Fruit fly (Drosophila melanogaster) whole organism, embryonic: ENCODE data around the gene Karybeta3.
A peak's percentile ranks its signal among the peaks of the same experiment; 100 is the strongest.

ENCODE experiments used
- Antp ChIP-seq: fragments of 200-800 bp; sonication (Bioruptor generic); optimal IDR thresholded peaks from 3 replicates; lab custom pipeline; 2016; ENCODE audit warnings: missing biosample characterization, missing genetic modification characterization
- Asciz ChIP-seq: fragments of 200-800 bp; sonication (Bioruptor generic); optimal IDR thresholded peaks from 2 replicates; lab custom pipeline; 2017; ENCODE audit warnings: missing biosample characterization, mild to moderate bottlenecking, missing genetic modification characterization, missing genetic modification reagents
- B-H2 ChIP-seq: fragments of 200-800 bp; sonication (Bioruptor generic); optimal IDR thresholded peaks from 2 replicates; lab custom pipeline; 2018; ENCODE audit warnings: missing biosample characterization, mild to moderate bottlenecking, missing genetic modification characterization
- CG11085 ChIP-seq: fragments of 200-800 bp; sonication (Bioruptor generic); IDR thresholded peaks from 2 replicates; pipeline ENCODE4 v1.3.6; 2022; ENCODE audit warnings: missing biosample characterization, missing genetic modification characterization
- CG1233 ChIP-seq: fragments of 200-800 bp; sonication (Bioruptor generic); optimal IDR thresholded peaks from 4 replicates; lab custom pipeline; 2018; ENCODE audit warnings: missing biosample characterization, mild to moderate bottlenecking, missing genetic modification characterization
- CG14050 ChIP-seq: fragments of 200-800 bp; sonication (Bioruptor generic); IDR thresholded peaks from 3 replicates; pipeline ENCODE4 v1.3.6; 2022; ENCODE audit warnings: missing biosample characterization, missing genetic modification characterization
- CG15269 ChIP-seq: fragments of 200-800 bp; sonication (Bioruptor generic); optimal IDR thresholded peaks from 2 replicates; lab custom pipeline; 2018; ENCODE audit warnings: missing biosample characterization, mild to moderate bottlenecking, missing genetic modification characterization, moderate library complexity
- CG17186 ChIP-seq: fragments of 200-800 bp; sonication (Bioruptor generic); optimal IDR thresholded peaks from 3 replicates; lab custom pipeline; 2017; ENCODE audit warnings: missing biosample characterization, missing genetic modification reagents, missing genetic modification characterization
- CG17359 ChIP-seq: fragments of 200-800 bp; sonication (Bioruptor generic); optimal IDR thresholded peaks from 3 replicates; lab custom pipeline; 2018; ENCODE audit warnings: missing biosample characterization, mild to moderate bottlenecking, missing genetic modification characterization, moderate library complexity
- CG17912 ChIP-seq: fragments of 200-800 bp; sonication (Bioruptor generic); optimal IDR thresholded peaks from 2 replicates; lab custom pipeline; 2018; ENCODE audit warnings: missing biosample characterization, mild to moderate bottlenecking, missing genetic modification characterization
- CG2678 ChIP-seq: fragments of 200-800 bp; sonication (Bioruptor generic); optimal IDR thresholded peaks from 3 replicates; lab custom pipeline; 2019; ENCODE audit warnings: missing biosample characterization, mild to moderate bottlenecking, missing genetic modification characterization, moderate library complexity
- CG30403 ChIP-seq: fragments of 200-800 bp; sonication (Bioruptor generic); optimal IDR thresholded peaks from 3 replicates; lab custom pipeline; 2016; ENCODE audit warnings: missing biosample characterization, missing genetic modification characterization
- CG33213 ChIP-seq: fragments of 200-800 bp; sonication (Bioruptor generic); optimal IDR thresholded peaks from 3 replicates; lab custom pipeline; 2016; ENCODE audit warnings: missing biosample characterization, missing genetic modification characterization
- CG6175 ChIP-seq: fragments of 200-800 bp; sonication (Bioruptor generic); IDR thresholded peaks from 3 replicates; pipeline ENCODE4 v1.3.6; 2022; ENCODE audit warnings: missing biosample characterization, missing genetic modification characterization
- CG7357 ChIP-seq: fragments of 200-800 bp; sonication (Bioruptor generic); IDR thresholded peaks from 3 replicates; pipeline ENCODE4 v1.3.6; 2022; ENCODE audit warnings: missing biosample characterization, missing genetic modification characterization
- CG9876 ChIP-seq: fragments of 200-800 bp; sonication (Bioruptor generic); optimal IDR thresholded peaks from 2 replicates; lab custom pipeline; 2016; ENCODE audit warnings: missing biosample characterization, missing genetic modification characterization
- Dip3 ChIP-seq: fragments of 200-800 bp; sonication (Bioruptor generic); optimal IDR thresholded peaks from 3 replicates; lab custom pipeline; 2016; ENCODE audit warnings: missing biosample characterization, missing genetic modification characterization
- Hand ChIP-seq: fragments of 200-800 bp; sonication (Bioruptor generic); optimal IDR thresholded peaks from 2 replicates; lab custom pipeline; 2017; ENCODE audit warnings: mild to moderate bottlenecking, missing biosample characterization, missing genetic modification reagents, missing genetic modification characterization
- Jarid2 ChIP-seq: fragments of 200-800 bp; sonication (Bioruptor generic); optimal IDR thresholded peaks from 3 replicates; lab custom pipeline; 2017; ENCODE audit warnings: mild to moderate bottlenecking, missing biosample characterization, missing genetic modification reagents, missing genetic modification characterization
- MBD-R2 ChIP-seq: fragments of 200-800 bp; sonication (Bioruptor generic); IDR thresholded peaks from 2 replicates; pipeline ENCODE4 v1.3.6; 2022; ENCODE audit warnings: missing biosample characterization, missing genetic modification characterization
- Meics ChIP-seq: fragments of 200-800 bp; sonication (Bioruptor generic); optimal IDR thresholded peaks from 2 replicates; lab custom pipeline; 2017; ENCODE audit warnings: missing biosample characterization, mild to moderate bottlenecking, missing genetic modification characterization
- NfI ChIP-seq: fragments of 200-800 bp; sonication (Bioruptor generic); optimal IDR thresholded peaks from 3 replicates; lab custom pipeline; 2018; ENCODE audit warnings: missing biosample characterization, mild to moderate bottlenecking, missing genetic modification characterization, moderate library complexity
- Ssrp ChIP-seq: fragments of 200-800 bp; sonication (Bioruptor generic); optimal IDR thresholded peaks from 2 replicates; lab custom pipeline; 2018; ENCODE audit warnings: missing biosample characterization, mild to moderate bottlenecking, missing genetic modification characterization, moderate library complexity
- ab ChIP-seq: fragments of 200-800 bp; sonication (Bioruptor generic); optimal IDR thresholded peaks from 2 replicates; lab custom pipeline; 2016; ENCODE audit warnings: missing biosample characterization, missing genetic modification characterization
- ato ChIP-seq: fragments of 200-800 bp; sonication (Bioruptor generic); IDR thresholded peaks from 2 replicates; pipeline ENCODE4 v1.3.6; 2022; ENCODE audit warnings: missing biosample characterization, missing genetic modification characterization; ENCODE audit not compliant: partially characterized antibody
- bowl ChIP-seq: fragments of 200-800 bp; sonication (Bioruptor generic); IDR thresholded peaks from 2 replicates; pipeline ENCODE4 v1.3.6; 2022; ENCODE audit warnings: missing biosample characterization, missing genetic modification characterization
- cwo ChIP-seq: fragments of 200-800 bp; sonication (Bioruptor generic); optimal IDR thresholded peaks from 3 replicates; lab custom pipeline; 2017; ENCODE audit warnings: missing biosample characterization, missing genetic modification characterization, mild to moderate bottlenecking, moderate library complexity, missing genetic modification reagents
- emc ChIP-seq: fragments of 200-800 bp; sonication (Bioruptor generic); optimal IDR thresholded peaks from 2 replicates; lab custom pipeline; 2016; ENCODE audit warnings: missing biosample characterization, missing genetic modification characterization
- ftz-f1 ChIP-seq: fragments of 200-800 bp; sonication (Bioruptor generic); optimal IDR thresholded peaks from 2 replicates; lab custom pipeline; 2016; ENCODE audit warnings: missing biosample characterization, missing genetic modification characterization
- grau ChIP-seq: fragments of 200-800 bp; optimal IDR thresholded peaks from 3 replicates; lab custom pipeline; 2019; ENCODE audit warnings: missing biosample characterization, mild to moderate bottlenecking, missing genetic modification characterization, moderate library complexity
- grn ChIP-seq: fragments of 200-800 bp; sonication (Bioruptor generic); optimal IDR thresholded peaks from 3 replicates; lab custom pipeline; 2017; ENCODE audit warnings: missing biosample characterization, missing genetic modification characterization
- gt ChIP-seq: fragments of 200-800 bp; sonication (Bioruptor generic); IDR thresholded peaks from 2 replicates; pipeline ENCODE4 v1.3.6; 2022; ENCODE audit warnings: missing biosample characterization, missing genetic modification characterization
- hb ChIP-seq: fragments of 200-800 bp; sonication (Bioruptor generic); IDR thresholded peaks from 3 replicates; pipeline ENCODE4 v1.3.6; 2022; ENCODE audit warnings: missing biosample characterization, missing genetic modification characterization; ENCODE audit not compliant: partially characterized antibody
- luna ChIP-seq: fragments of 200-800 bp; sonication (Bioruptor generic); optimal IDR thresholded peaks from 2 replicates; lab custom pipeline; 2016; ENCODE audit warnings: missing biosample characterization, missing genetic modification characterization
- mam ChIP-seq: fragments of 200-800 bp; sonication (Bioruptor generic); optimal IDR thresholded peaks from 3 replicates; lab custom pipeline; 2016; ENCODE audit warnings: missing biosample characterization, missing genetic modification characterization
- mld ChIP-seq: fragments of 200-800 bp; sonication (Bioruptor generic); IDR thresholded peaks from 3 replicates; pipeline ENCODE4 v1.3.6; 2022; ENCODE audit warnings: missing biosample characterization, missing genetic modification characterization; ENCODE audit not compliant: partially characterized antibody
- nerfin-2 ChIP-seq: fragments of 200-800 bp; sonication (Bioruptor generic); IDR thresholded peaks from 2 replicates; pipeline ENCODE4 v1.3.6; 2022; ENCODE audit warnings: missing biosample characterization, missing genetic modification characterization; ENCODE audit not compliant: partially characterized antibody
- nmo ChIP-seq: fragments of 200-800 bp; sonication (Bioruptor generic); optimal IDR thresholded peaks from 2 replicates; lab custom pipeline; 2018; ENCODE audit warnings: missing biosample characterization, mild to moderate bottlenecking, missing genetic modification characterization, moderate library complexity
- pho ChIP-seq: fragments of 200-800 bp; sonication (Bioruptor generic); optimal IDR thresholded peaks from 2 replicates; lab custom pipeline; 2016; ENCODE audit warnings: missing biosample characterization, missing genetic modification characterization
- pros ChIP-seq: fragments of 200-800 bp; sonication (Bioruptor generic); optimal IDR thresholded peaks from 3 replicates; lab custom pipeline; 2019; ENCODE audit warnings: missing biosample characterization, mild to moderate bottlenecking, missing genetic modification characterization, moderate library complexity
- repo ChIP-seq: fragments of 200-800 bp; sonication (Bioruptor generic); optimal IDR thresholded peaks from 2 replicates; lab custom pipeline; 2016; ENCODE audit warnings: missing biosample characterization, missing genetic modification characterization
- ro ChIP-seq: fragments of 200-800 bp; sonication (Bioruptor generic); IDR thresholded peaks from 2 replicates; pipeline ENCODE4 v1.3.6; 2022; ENCODE audit warnings: missing biosample characterization, missing genetic modification characterization
- sens-2 ChIP-seq: fragments of 200-800 bp; sonication (Bioruptor generic); IDR thresholded peaks from 2 replicates; pipeline ENCODE4 v1.3.6; 2022; ENCODE audit warnings: missing biosample characterization, missing genetic modification characterization
- sim ChIP-seq: fragments of 200-800 bp; sonication (Bioruptor generic); IDR thresholded peaks from 2 replicates; pipeline ENCODE4 v1.3.6; 2022; ENCODE audit warnings: missing biosample characterization, missing genetic modification characterization
- sqz ChIP-seq: fragments of 200-800 bp; sonication (Bioruptor generic); optimal IDR thresholded peaks from 3 replicates; lab custom pipeline; 2018; ENCODE audit warnings: missing biosample characterization, mild to moderate bottlenecking, missing genetic modification characterization
- twi ChIP-seq: fragments of 200-800 bp; optimal IDR thresholded peaks from 2 replicates; lab custom pipeline; 2019; ENCODE audit warnings: missing biosample characterization, mild to moderate bottlenecking, missing genetic modification characterization, moderate library complexity
- z ChIP-seq: fragments of 200-800 bp; sonication (Bioruptor generic); IDR thresholded peaks from 3 replicates; pipeline ENCODE4 v1.3.6; 2022; ENCODE audit warnings: missing biosample characterization, missing genetic modification characterization
- zen ChIP-seq: fragments of 200-800 bp; sonication (Bioruptor generic); optimal IDR thresholded peaks from 3 replicates; lab custom pipeline; 2018; ENCODE audit warnings: missing biosample characterization, mild to moderate bottlenecking, missing genetic modification characterization, moderate library complexity
- zfh2 ChIP-seq: fragments of 200-800 bp; sonication (Bioruptor generic); optimal IDR thresholded peaks from 2 replicates; lab custom pipeline; 2016; ENCODE audit warnings: missing biosample characterization, missing genetic modification characterization

Gene Karybeta3

DNA sequence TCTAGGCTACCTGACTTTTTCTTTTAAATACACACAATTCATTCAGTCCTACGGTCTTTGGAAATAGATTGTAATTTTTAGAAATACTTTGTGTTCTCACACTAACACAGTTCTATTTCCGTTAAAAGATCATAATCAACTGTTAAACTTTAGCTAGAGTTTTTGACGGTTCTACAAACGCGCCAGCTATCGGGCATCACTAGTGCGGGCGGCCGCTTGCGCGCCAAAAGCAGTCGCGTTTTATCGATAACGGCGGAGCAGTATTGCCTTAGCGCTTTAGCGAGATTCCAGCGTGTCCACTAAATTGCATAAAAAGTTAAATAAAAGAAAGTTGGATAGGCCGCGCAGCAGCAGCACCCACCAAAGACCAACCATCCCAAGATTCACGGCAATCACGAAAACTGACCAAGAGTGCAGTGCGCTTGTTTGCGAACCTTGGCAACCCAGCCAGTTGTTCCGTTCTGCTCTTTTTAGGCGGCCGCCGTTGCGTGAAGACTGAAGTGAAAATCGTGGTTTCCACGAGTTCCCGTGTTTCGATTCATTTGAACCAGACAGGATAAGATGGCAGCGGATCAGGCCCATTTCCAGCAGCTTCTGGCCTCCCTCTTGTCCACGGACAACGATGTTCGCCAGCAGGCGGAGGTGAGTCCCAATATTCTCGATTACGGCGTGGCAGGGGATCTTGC, at the start of gene Karybeta3 (continued):
- TF ChIP-seq repo (GFP tag; lab: Kevin White, UChicago) (peak; percentile 70), CG33213 (GFP tag; lab: Kevin White, UChicago) (peak; percentile 85), NfI (GFP tag; lab: Kevin White, UChicago) (peak; percentile 73), sim (GFP tag; lab: Robert Waterston, UW) (peak; percentile 41; the same call in 1 of the 2 replicates), zen (tag; lab: Kevin White, UChicago) (no peak), twi (tag; lab: Kevin White, UChicago) (no peak), nmo (GFP tag; lab: Kevin White, UChicago) (peak; percentile 69), hb (GFP tag; lab: Robert Waterston, UW) (no peak; the same call in 2 of the 3 replicates), sens-2 (GFP tag; lab: Robert Waterston, UW) (peak; percentile 69), emc (GFP tag; lab: Kevin White, UChicago) (peak; percentile 76), Hand (GFP tag; lab: Kevin White, UChicago) (no peak), mld (GFP tag; lab: Robert Waterston, UW) (peak; percentile 63; the same call in 1 of the 3 replicates), CG9876 (peak; percentile 60), Antp (GFP tag; lab: Kevin White, UChicago) (peak; percentile 90), grau (tag; lab: Kevin White, UChicago) (peak; percentile 62), bowl (GFP tag; lab: Robert Waterston, UW) (no peak), ato (peak; percentile 54; the same call in 1 of the 2 replicates), ftz-f1 (GFP tag; lab: Kevin White, UChicago) (peak; percentile 27), B-H2 (GFP tag; lab: Kevin White, UChicago) (peak; percentile 76), CG15269 (tag; lab: Kevin White, UChicago) (peak; percentile 64), CG6175 (GFP tag; lab: Robert Waterston, UW) (peak; percentile 58; the same call in 1 of the 3 replicates), cwo (peak; percentile 53), CG17912 (GFP tag; lab: Kevin White, UChicago) (no peak), Ssrp (tag; lab: Kevin White, UChicago) (peak; percentile 47), CG1233 (GFP tag; lab: Kevin White, UChicago) (peak; percentile 69), ro (GFP tag; lab: Robert Waterston, UW) (no peak), pros (GFP tag; lab: Kevin White, UChicago) (no peak), Dip3 (GFP tag; lab: Kevin White, UChicago) (peak; percentile 83), CG17359 (peak; percentile 61), CG14050 (peak; percentile 69), z (GFP tag; lab: Robert Waterston, UW) (no peak), CG17186 (GFP tag; lab: Kevin White, UChicago) (peak; percentile 97), nerfin-2 (GFP tag; lab: Robert Waterston, UW) (0 out of 2 replicates have a peak, but pooled peaks have one; percentile 52), ab (GFP tag; lab: Kevin White, UChicago) (no peak), Meics (GFP tag; lab: Kevin White, UChicago) (peak; percentile 78), Asciz (GFP tag; lab: Kevin White, UChicago) (no peak), CG2678 (tag; lab: Kevin White, UChicago) (peak; percentile 61), pho (GFP tag; lab: Kevin White, UChicago) (peak; percentile 78), luna (GFP tag; lab: Kevin White, UChicago) (peak; percentile 64), sqz (no peak), CG30403 (GFP tag; lab: Kevin White, UChicago) (peak; percentile 78), zfh2 (GFP tag; lab: Kevin White, UChicago) (peak; percentile 84), Jarid2 (no peak), MBD-R2 (GFP tag; lab: Robert Waterston, UW) (peak; percentile 86), gt (GFP tag; lab: Robert Waterston, UW) (no peak), CG7357 (GFP tag; lab: Robert Waterston, UW) (peak; percentile 61; the same call in 2 of the 3 replicates), CG11085 (GFP tag; lab: Robert Waterston, UW) (peak; percentile 52; the same call in 1 of the 2 replicates), mam (GFP tag; lab: Kevin White, UChicago) (peak; percentile 84), grn (GFP tag; lab: Kevin White, UChicago) (peak; percentile 78)
